Fruit fly (Drosophila melanogaster) whole organism, embryonic: ENCODE results near the gene CG14230.

Experiments used
- CG10565 ChIP-seq: fragments of 200-800 bp; sonication (Bioruptor generic); optimal IDR thresholded peaks from 3 replicates; lab custom pipeline; 2016; ENCODE audit warnings: missing biosample characterization, mild to moderate bottlenecking, missing genetic modification characterization
- CG10979 ChIP-seq: fragments of 200-800 bp; sonication (Bioruptor generic); optimal IDR thresholded peaks from 2 replicates; lab custom pipeline; 2018; ENCODE audit warnings: missing biosample characterization, mild to moderate bottlenecking, missing genetic modification characterization, moderate library complexity
- CG13775 ChIP-seq: fragments of 200-800 bp; sonication (Bioruptor generic); optimal IDR thresholded peaks from 3 replicates; lab custom pipeline; 2017; ENCODE audit warnings: missing biosample characterization, mild to moderate bottlenecking, missing genetic modification characterization
- CG17328 ChIP-seq: fragments of 200-800 bp; sonication (Bioruptor generic); IDR thresholded peaks from 2 replicates; pipeline ENCODE4 v1.3.6; 2022; ENCODE audit warnings: missing biosample characterization, missing genetic modification characterization
- CG17359 ChIP-seq: fragments of 200-800 bp; sonication (Bioruptor generic); optimal IDR thresholded peaks from 3 replicates; lab custom pipeline; 2018; ENCODE audit warnings: missing biosample characterization, mild to moderate bottlenecking, missing genetic modification characterization, moderate library complexity
- CG17612 ChIP-seq: fragments of 200-800 bp; sonication (Bioruptor generic); IDR thresholded peaks from 2 replicates; pipeline ENCODE4 v1.3.6; 2022; ENCODE audit warnings: missing biosample characterization, missing genetic modification characterization
- CG18599 ChIP-seq: fragments of 200-800 bp; sonication (Bioruptor generic); optimal IDR thresholded peaks from 3 replicates; lab custom pipeline; 2017; ENCODE audit warnings: missing biosample characterization, missing genetic modification characterization, mild to moderate bottlenecking, moderate library complexity, missing genetic modification reagents
- CG18619 ChIP-seq: fragments of 200-800 bp; sonication (Bioruptor generic); optimal IDR thresholded peaks from 3 replicates; lab custom pipeline; 2017; ENCODE audit warnings: missing biosample characterization, mild to moderate bottlenecking, missing genetic modification characterization
- CG2120 ChIP-seq: fragments of 200-800 bp; sonication (Bioruptor generic); optimal IDR thresholded peaks from 3 replicates; lab custom pipeline; 2016; ENCODE audit warnings: missing biosample characterization, missing genetic modification characterization
- CG2199 ChIP-seq: fragments of 200-800 bp; sonication (Bioruptor generic); IDR thresholded peaks from 3 replicates; pipeline ENCODE4 v1.3.6; 2022; ENCODE audit warnings: missing biosample characterization, missing genetic modification characterization
- CG31388 ChIP-seq: fragments of 200-800 bp; sonication (Bioruptor generic); optimal IDR thresholded peaks from 2 replicates; lab custom pipeline; 2016; ENCODE audit warnings: missing biosample characterization, missing genetic modification characterization
- CG34422 ChIP-seq: fragments of 200-800 bp; sonication (Bioruptor generic); IDR thresholded peaks from 3 replicates; pipeline ENCODE4 v1.3.6; 2022; ENCODE audit warnings: missing biosample characterization, missing genetic modification characterization
- CG4424 ChIP-seq: fragments of 200-800 bp; sonication (Bioruptor generic); optimal IDR thresholded peaks from 3 replicates; lab custom pipeline; 2016; ENCODE audit warnings: missing biosample characterization, missing genetic modification characterization
- CG6254 ChIP-seq: fragments of 200-800 bp; sonication (Bioruptor generic); optimal IDR thresholded peaks from 3 replicates; lab custom pipeline; 2017; ENCODE audit warnings: mild to moderate bottlenecking, missing biosample characterization, missing genetic modification reagents, missing genetic modification characterization
- CG6791 ChIP-seq: fragments of 200-800 bp; sonication (Bioruptor generic); IDR thresholded peaks from 3 replicates; pipeline ENCODE4 v1.3.6; 2022; ENCODE audit warnings: missing biosample characterization, missing genetic modification characterization; ENCODE audit not compliant: partially characterized antibody
- CG6854 ChIP-seq: fragments of 200-800 bp; sonication (Bioruptor generic); optimal IDR thresholded peaks from 3 replicates; lab custom pipeline; 2017; ENCODE audit warnings: missing biosample characterization, mild to moderate bottlenecking, missing genetic modification characterization
- CG7357 ChIP-seq: fragments of 200-800 bp; sonication (Bioruptor generic); IDR thresholded peaks from 3 replicates; pipeline ENCODE4 v1.3.6; 2022; ENCODE audit warnings: missing biosample characterization, missing genetic modification characterization
- CG7556 ChIP-seq: fragments of 200-800 bp; sonication (Bioruptor generic); optimal IDR thresholded peaks from 2 replicates; lab custom pipeline; 2017; ENCODE audit warnings: missing biosample characterization, mild to moderate bottlenecking, missing genetic modification characterization
- CG7786 ChIP-seq: fragments of 200-800 bp; sonication (Bioruptor generic); optimal IDR thresholded peaks from 2 replicates; lab custom pipeline; 2016; ENCODE audit warnings: missing biosample characterization, missing genetic modification characterization
- CG7928 ChIP-seq: fragments of 200-800 bp; sonication (Bioruptor generic); optimal IDR thresholded peaks from 2 replicates; lab custom pipeline; 2017; ENCODE audit warnings: missing biosample characterization, mild to moderate bottlenecking, missing genetic modification characterization
- CG9609 ChIP-seq: fragments of 200-800 bp; sonication (Bioruptor generic); optimal IDR thresholded peaks from 3 replicates; lab custom pipeline; 2016; ENCODE audit warnings: missing biosample characterization, missing genetic modification characterization
- Dek ChIP-seq: fragments of 200-800 bp; sonication (Bioruptor generic); optimal IDR thresholded peaks from 3 replicates; lab custom pipeline; 2019; ENCODE audit warnings: missing biosample characterization, mild to moderate bottlenecking, missing genetic modification characterization, moderate library complexity
- Dip3 ChIP-seq: fragments of 200-800 bp; sonication (Bioruptor generic); optimal IDR thresholded peaks from 3 replicates; lab custom pipeline; 2016; ENCODE audit warnings: missing biosample characterization, missing genetic modification characterization
- Dll ChIP-seq: fragments of 200-800 bp; sonication (Bioruptor generic); IDR thresholded peaks from 4 replicates; pipeline ENCODE4 v1.3.6; 2022; ENCODE audit warnings: missing biosample characterization, missing genetic modification characterization; ENCODE audit not compliant: partially characterized antibody
- Drgx ChIP-seq: fragments of 200-800 bp; sonication (Bioruptor generic); IDR thresholded peaks from 2 replicates; pipeline ENCODE4 v1.3.6; 2022; ENCODE audit warnings: missing biosample characterization, missing genetic modification characterization
- Eip74EF ChIP-seq, 2 experiments: fragments of 200-800 bp in 1 of 2; fragments of >200 bp in 1 of 2; sonication (Bioruptor generic) in 1 of 2; optimal IDR thresholded peaks; 2 replicates each; lab custom pipeline; 2017 to 2019; ENCODE audit warnings: missing biosample characterization in 2 of 2, missing genetic modification characterization in 2 of 2, mild to moderate bottlenecking in 1 of 2, moderate library complexity in 1 of 2
- Elba2 ChIP-seq: fragments of 200-800 bp; sonication (Bioruptor generic); optimal IDR thresholded peaks from 3 replicates; lab custom pipeline; 2016; ENCODE audit warnings: missing biosample characterization, missing genetic modification characterization
- Ets97D ChIP-seq: fragments of 200-800 bp; sonication (Bioruptor generic); optimal IDR thresholded peaks from 3 replicates; lab custom pipeline; 2016; ENCODE audit warnings: missing biosample characterization, missing genetic modification characterization
- Oaz ChIP-seq: fragments of 200-800 bp; sonication (Bioruptor generic); IDR thresholded peaks from 2 replicates; pipeline ENCODE4 v1.3.6; 2022; ENCODE audit warnings: missing biosample characterization, missing genetic modification characterization
- Tbp ChIP-seq: fragments of >200 bp; optimal IDR thresholded peaks from 2 replicates; lab custom pipeline; 2018; ENCODE audit warnings: missing biosample characterization, missing genetic modification characterization
- ara ChIP-seq: fragments of 200-800 bp; sonication (Bioruptor generic); IDR thresholded peaks from 2 replicates; pipeline ENCODE4 v1.3.6; 2022; ENCODE audit warnings: missing biosample characterization, missing genetic modification characterization
- btn ChIP-seq: fragments of 200-800 bp; sonication (Bioruptor generic); optimal IDR thresholded peaks from 2 replicates; lab custom pipeline; 2016; ENCODE audit warnings: missing biosample characterization, missing genetic modification characterization
- chif ChIP-seq, 2 experiments: fragments of 200-800 bp; sonication (Bioruptor generic); optimal IDR thresholded peaks; 3 replicates each; lab custom pipeline; 2016; ENCODE audit warnings: missing biosample characterization in 2 of 2, missing genetic modification characterization in 2 of 2
- dimm ChIP-seq: fragments of 200-800 bp; sonication (Bioruptor generic); IDR thresholded peaks from 2 replicates; pipeline ENCODE4 v1.3.6; 2022; ENCODE audit warnings: missing biosample characterization, missing genetic modification characterization
- disco-r ChIP-seq: fragments of 200-800 bp; sonication (Bioruptor generic); optimal IDR thresholded peaks from 2 replicates; lab custom pipeline; 2016; ENCODE audit warnings: missing biosample characterization, missing genetic modification characterization
- esg ChIP-seq: fragments of 200-800 bp; sonication (Bioruptor generic); conservative IDR thresholded peaks from 2 replicates; pipeline ENCODE4 v1.3.6; 2022; ENCODE audit warnings: missing biosample characterization, missing genetic modification characterization
- fru ChIP-seq: fragments of >200 bp; optimal IDR thresholded peaks from 2 replicates; lab custom pipeline; 2017
- gfzf ChIP-seq: fragments of 200-800 bp; sonication (Bioruptor generic); optimal IDR thresholded peaks from 2 replicates; lab custom pipeline; 2016; ENCODE audit warnings: missing biosample characterization, mild to moderate bottlenecking, missing genetic modification characterization, moderate library complexity
- hbn ChIP-seq: fragments of 200-800 bp; sonication (Bioruptor generic); IDR thresholded peaks from 2 replicates; pipeline ENCODE4 v1.3.6; 2022; ENCODE audit warnings: missing biosample characterization, missing genetic modification characterization; ENCODE audit not compliant: partially characterized antibody
- kni ChIP-seq: fragments of 200-800 bp; sonication (Bioruptor generic); optimal IDR thresholded peaks from 3 replicates; lab custom pipeline; 2017; ENCODE audit warnings: mild to moderate bottlenecking, missing biosample characterization, missing genetic modification reagents, missing genetic modification characterization
- onecut ChIP-seq: fragments of 200-800 bp; sonication (Bioruptor generic); IDR thresholded peaks from 2 replicates; pipeline ENCODE4 v1.3.6; 2022; ENCODE audit warnings: missing biosample characterization, missing genetic modification characterization
- peb ChIP-seq: fragments of 200-800 bp; sonication (Bioruptor generic); IDR thresholded peaks from 2 replicates; pipeline ENCODE4 v1.3.6; 2022; ENCODE audit warnings: missing biosample characterization, missing genetic modification characterization
- pita ChIP-seq: fragments of 200-800 bp; sonication (Bioruptor generic); optimal IDR thresholded peaks from 2 replicates; lab custom pipeline; 2017; ENCODE audit warnings: missing biosample characterization, mild to moderate bottlenecking, missing genetic modification characterization
- seq ChIP-seq: fragments of 200-800 bp; sonication (Bioruptor generic); IDR thresholded peaks from 2 replicates; pipeline ENCODE4 v1.3.6; 2022; ENCODE audit warnings: missing biosample characterization, missing genetic modification characterization
- sima ChIP-seq: fragments of 200-800 bp; sonication (Bioruptor generic); optimal IDR thresholded peaks from 2 replicates; lab custom pipeline; 2016; ENCODE audit warnings: missing biosample characterization, missing genetic modification characterization
- sisA ChIP-seq: fragments of 200-800 bp; sonication (Bioruptor generic); IDR thresholded peaks from 2 replicates; pipeline ENCODE4 v1.3.6; 2022; ENCODE audit warnings: missing biosample characterization, missing genetic modification characterization
- sqz ChIP-seq: fragments of 200-800 bp; sonication (Bioruptor generic); optimal IDR thresholded peaks from 3 replicates; lab custom pipeline; 2018; ENCODE audit warnings: missing biosample characterization, mild to moderate bottlenecking, missing genetic modification characterization
- trh ChIP-seq: fragments of 200-800 bp; sonication (Bioruptor generic); optimal IDR thresholded peaks from 2 replicates; lab custom pipeline; 2016; ENCODE audit warnings: missing biosample characterization, missing genetic modification characterization
- ttk ChIP-seq: fragments of 200-800 bp; sonication (Bioruptor generic); IDR thresholded peaks from 2 replicates; pipeline ENCODE4 v2.1.2; 2022; ENCODE audit warnings: missing biosample characterization, missing genetic modification characterization
- unpg ChIP-seq: fragments of 200-800 bp; sonication (Bioruptor generic); optimal IDR thresholded peaks from 3 replicates; lab custom pipeline; 2018; ENCODE audit warnings: missing biosample characterization, mild to moderate bottlenecking, missing genetic modification characterization, moderate library complexity
- usp ChIP-seq: fragments of >200 bp; optimal IDR thresholded peaks from 2 replicates; lab custom pipeline; 2017; ENCODE audit warnings: missing biosample characterization, missing genetic modification characterization
- wdn ChIP-seq: fragments of 200-800 bp; sonication (Bioruptor generic); IDR thresholded peaks from 2 replicates; pipeline ENCODE4 v1.3.6; 2022; ENCODE audit warnings: missing biosample characterization, missing genetic modification characterization

Gene CG14230

DNA sequence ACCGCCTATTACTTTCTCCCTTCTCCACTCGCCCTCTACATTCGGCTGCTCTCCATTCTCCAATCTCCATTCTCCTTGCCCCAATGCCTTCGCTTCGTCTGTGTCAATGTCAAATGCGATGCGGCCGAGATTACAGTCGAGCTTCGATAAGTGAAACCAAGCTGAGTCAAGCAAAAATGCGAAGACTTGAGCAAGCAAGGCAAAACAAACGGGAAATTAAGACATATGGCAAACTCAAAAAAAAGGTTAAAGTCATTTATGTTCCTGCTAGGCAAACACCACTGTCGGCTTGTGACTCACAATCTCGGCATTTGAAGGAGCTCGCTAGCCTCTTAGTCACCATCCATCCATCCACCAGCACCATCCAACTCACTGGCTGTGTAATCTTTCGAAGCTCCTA is 35.6 kb upstream of the CG14230 start (continued):
- peak; percentile 98 for TF ChIP-seq CG7786
- peak; percentile 96 for TF ChIP-seq disco-r (GFP tag; lab: Kevin White, UChicago)
- TF ChIP-seq Dek (tag; lab: Kevin White, UChicago) = peak; percentile 94
- peak; percentile 88 for TF ChIP-seq peb (GFP tag; lab: Robert Waterston, UW)
- TF ChIP-seq unpg = peak; percentile 97
- peak; percentile 93 for TF ChIP-seq trh (GFP tag; lab: Kevin White, UChicago)
- peak; percentile 92 for TF ChIP-seq Oaz
- TF ChIP-seq CG17328 (GFP tag; lab: Robert Waterston, UW) = peak; percentile 98
- TF ChIP-seq CG10565 (GFP tag; lab: Kevin White, UChicago) = peak; percentile 90
- TF ChIP-seq CG18599 (GFP tag; lab: Kevin White, UChicago) = peak; percentile 95
- peak; percentile 14 for TF ChIP-seq gfzf (GFP tag; lab: Kevin White, UChicago)
- peak; percentile 95 for TF ChIP-seq ara (GFP tag; lab: Robert Waterston, UW)
- TF ChIP-seq CG6854 = peak; percentile 79
- TF ChIP-seq CG2199 (GFP tag; lab: Robert Waterston, UW) = peak; percentile 88; the same call in 2 of the 3 replicates
- peak; percentile 91 for TF ChIP-seq kni (GFP tag; lab: Kevin White, UChicago)
- peak; percentile 98 for TF ChIP-seq Dip3 (GFP tag; lab: Kevin White, UChicago)
- peak; percentile 75 for TF ChIP-seq sima (GFP tag; lab: Kevin White, UChicago)
- peak; percentile 93 for TF ChIP-seq dimm (GFP tag; lab: Robert Waterston, UW)
- TF ChIP-seq sqz = peak; percentile 78
- peak; percentile 95 for TF ChIP-seq CG7556 (GFP tag; lab: Kevin White, UChicago)
- TF ChIP-seq CG10979 (tag; lab: Kevin White, UChicago) = peak; percentile 93
- peak; percentile 95 for TF ChIP-seq sisA (GFP tag; lab: Robert Waterston, UW)
- TF ChIP-seq CG7928 (GFP tag; lab: Kevin White, UChicago) = peak; percentile 70
- TF ChIP-seq pita (GFP tag; lab: Kevin White, UChicago) = no peak
- peak in 1 of 2 experiments; percentile 91 for TF ChIP-seq Eip74EF (GFP tag; optimal IDR thresholded peaks at IDR 0.05; lab: Kevin White, UChicago)
- peak; percentile 93 for TF ChIP-seq CG17359 (tag; lab: Kevin White, UChicago)
- no peak for TF ChIP-seq hbn (GFP tag; lab: Robert Waterston, UW)
- TF ChIP-seq CG17612 (GFP tag; lab: Robert Waterston, UW) = peak; percentile 81
- peak; percentile 95 for TF ChIP-seq wdn (GFP tag; lab: Robert Waterston, UW)
- TF ChIP-seq CG31388 = peak; percentile 73
- TF ChIP-seq seq (GFP tag; lab: Robert Waterston, UW) = peak; percentile 95
- peak; percentile 93 for TF ChIP-seq CG13775 (GFP tag; lab: Kevin White, UChicago)
- peak; percentile 98 for TF ChIP-seq CG2120 (GFP tag; lab: Kevin White, UChicago)
- no peak for TF ChIP-seq Dll (GFP tag; lab: Robert Waterston, UW)
- TF ChIP-seq fru = no peak
- peak; percentile 98 for TF ChIP-seq chif (GFP tag; optimal IDR thresholded peaks at IDR 0.05; lab: Kevin White, UChicago)
- peak; percentile 96 for TF ChIP-seq onecut (GFP tag; lab: Robert Waterston, UW)
- TF ChIP-seq CG7357 (GFP tag; lab: Robert Waterston, UW) = peak; percentile 87
- no peak for TF ChIP-seq CG6791
- TF ChIP-seq usp (GFP tag; lab: Kevin White, UChicago) = no peak
- no peak for TF ChIP-seq Tbp (GFP tag; lab: Kevin White, UChicago)
- peak; percentile 94 for TF ChIP-seq CG4424
- peak; percentile 89 for TF ChIP-seq Ets97D
- peak; percentile 89 for TF ChIP-seq btn (GFP tag; lab: Kevin White, UChicago)
- peak; percentile 93 for TF ChIP-seq CG34422 (GFP tag; lab: Robert Waterston, UW)
- peak; percentile 69 for TF ChIP-seq Elba2 (GFP tag; lab: Kevin White, UChicago)
- TF ChIP-seq CG9609 (GFP tag; lab: Kevin White, UChicago) = peak; percentile 98
- peak; percentile 94 for TF ChIP-seq esg (GFP tag; lab: Robert Waterston, UW)
- peak; percentile 91 for TF ChIP-seq ttk (GFP tag; lab: Robert Waterston, UW)
- peak; percentile 91 for TF ChIP-seq CG6254 (GFP tag; lab: Kevin White, UChicago)
- peak; percentile 94 for TF ChIP-seq CG18619
- peak; percentile 96 for TF ChIP-seq Drgx (GFP tag; lab: Robert Waterston, UW)
